Worm (Caenorhabditis elegans): ENCODE results near the gene apy-1.

apy-1 gene

DNA sequence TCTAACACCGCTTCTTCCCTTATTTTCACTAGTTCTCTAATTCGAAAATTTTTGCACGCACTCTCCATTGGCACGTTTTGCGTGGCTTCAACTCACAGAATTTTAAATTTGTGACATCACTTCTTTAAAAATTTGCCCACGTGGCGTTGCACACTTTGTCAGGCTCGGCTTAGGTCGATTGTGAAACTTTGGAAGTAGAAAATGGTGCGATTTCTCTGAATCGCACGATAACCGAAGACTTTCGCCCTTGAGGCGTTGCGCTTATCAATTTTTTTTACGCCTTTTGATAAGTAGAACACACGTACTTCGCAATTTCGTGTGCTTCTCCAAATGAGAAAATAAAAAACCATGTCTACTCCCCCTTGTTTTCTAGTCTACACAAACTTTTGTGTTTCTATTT lies 8.8 kb upstream of the apy-1 start:
- no peak for TF ChIP-seq jun-1 (tag; optimal IDR thresholded peaks at IDR 0.05)
- peak; percentile 92 for TF ChIP-seq elt-2 (tag; optimal IDR thresholded peaks at IDR 0.05)
- TF ChIP-seq pqm-1 (tag; optimal IDR thresholded peaks at IDR 0.05) = peak; percentile 75
- peak; percentile 46 for TF ChIP-seq mdl-1 (tag; optimal IDR thresholded peaks at IDR 0.05)
- TF ChIP-seq nfya-1 (tag; optimal IDR thresholded peaks at IDR 0.05; ENCODE audit: insufficient read depth) = peak; percentile 25
- TF ChIP-seq ceh-28 (tag; optimal IDR thresholded peaks at IDR 0.05) = no peak

DNA sequence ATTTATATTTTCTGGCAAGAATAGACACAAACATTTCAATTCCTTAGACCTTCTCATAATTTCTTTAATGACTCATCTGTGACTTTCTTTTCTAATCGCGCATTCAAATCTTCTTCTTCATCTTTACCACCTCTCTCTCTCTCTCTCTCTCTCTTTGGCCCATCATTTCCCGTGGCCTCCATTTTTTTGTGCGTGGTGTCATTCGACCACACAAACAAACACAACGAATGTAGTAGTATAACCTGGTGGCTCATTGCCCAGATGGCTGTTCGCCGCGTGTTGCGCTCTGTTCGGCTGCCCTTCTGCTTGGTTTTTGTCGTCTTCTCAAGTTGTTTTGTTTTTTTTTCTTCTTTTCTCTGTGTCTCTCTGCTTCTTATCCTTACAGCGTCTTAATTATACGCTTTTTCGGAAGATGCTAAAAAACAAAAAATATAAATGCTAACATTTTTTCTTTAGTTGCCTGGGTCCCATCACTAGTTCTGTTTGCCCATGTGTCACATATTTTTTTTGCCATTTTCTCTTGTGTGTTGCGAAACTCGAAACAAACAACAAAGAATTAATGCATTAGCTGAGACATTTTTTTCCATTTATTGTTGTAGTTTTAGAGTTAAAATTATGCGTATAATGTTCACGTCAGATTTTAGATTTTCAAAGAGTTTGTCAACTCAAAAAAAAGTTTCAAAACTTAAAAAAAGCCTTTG lies 8.1 kb upstream of the apy-1 start:
- TF ChIP-seq hmg-11 (tag; optimal IDR thresholded peaks at IDR 0.05) (peak; percentile 53), nhr-23 (tag; optimal IDR thresholded peaks at IDR 0.05) (peak; percentile 24), elt-1 (tag; optimal IDR thresholded peaks at IDR 0.05) (peak; percentile 25), lin-39 (tag; optimal IDR thresholded peaks at IDR 0.05) (peak; percentile 27), nhr-25 (tag; optimal IDR thresholded peaks at IDR 0.05) (peak; percentile 46), zag-1 (tag; optimal IDR thresholded peaks at IDR 0.05) (no peak)

DNA sequence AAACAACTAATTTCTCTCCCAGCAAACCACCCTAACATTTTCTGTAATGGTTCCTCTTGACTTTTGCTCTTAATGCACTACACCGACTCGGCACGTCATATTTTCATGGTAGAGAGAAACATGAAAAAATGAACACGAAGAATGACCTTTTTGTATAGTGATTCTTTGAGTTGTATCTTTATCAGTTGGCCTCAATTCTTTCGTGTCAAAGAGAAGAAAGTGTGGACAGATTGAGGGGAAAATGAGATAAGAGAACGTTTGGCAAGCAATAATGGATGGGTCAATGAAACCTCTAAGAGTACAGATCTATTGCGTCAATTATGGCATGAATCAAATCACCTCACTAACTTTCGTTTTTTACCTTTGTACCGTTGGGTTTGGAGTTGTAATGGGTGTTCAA lies 6.4 kb upstream of the apy-1 start:
- TF ChIP-seq nhr-76 (tag; optimal IDR thresholded peaks at IDR 0.05) = no peak
- TF ChIP-seq elt-2 (tag; optimal IDR thresholded peaks at IDR 0.05) = peak; percentile 91
- no peak for TF ChIP-seq unc-62 (GFP tag; optimal IDR thresholded peaks at IDR 0.05)
- no peak for TF ChIP-seq nhr-23 (tag; optimal IDR thresholded peaks at IDR 0.05)
- TF ChIP-seq ztf-4 (tag; optimal IDR thresholded peaks at IDR 0.05) = no peak
- TF ChIP-seq nfya-1 (tag; optimal IDR thresholded peaks at IDR 0.05; ENCODE audit: insufficient read depth) = no peak
- TF ChIP-seq nhr-25 (tag; optimal IDR thresholded peaks at IDR 0.05) = peak; percentile 39
- no peak for TF ChIP-seq elt-1 (tag; optimal IDR thresholded peaks at IDR 0.05)
- no peak for TF ChIP-seq R02D3.7 (tag; optimal IDR thresholded peaks at IDR 0.05)
- no peak for TF ChIP-seq nhr-43 (tag; optimal IDR thresholded peaks at IDR 0.05; ENCODE audit: poor library complexity, severe bottlenecking)
- TF ChIP-seq nhr-67 (tag; optimal IDR thresholded peaks at IDR 0.05) = no peak
- no peak for TF ChIP-seq daf-12 (tag; optimal IDR thresholded peaks at IDR 0.05)
- no peak for TF ChIP-seq eor-1 (tag; optimal IDR thresholded peaks at IDR 0.05)
- TF ChIP-seq elt-3 (tag; optimal IDR thresholded peaks at IDR 0.05) = peak in 1 of 3 experiments; percentile 59
- TF ChIP-seq fkh-2 (tag; optimal IDR thresholded peaks at IDR 0.05) = no peak
- peak; percentile 26 for TF ChIP-seq ceh-28 (tag; optimal IDR thresholded peaks at IDR 0.05)
- TF ChIP-seq ZK546.5 (tag; optimal IDR thresholded peaks at IDR 0.05) = no peak
- no peak for TF ChIP-seq nhr-28 (tag; optimal IDR thresholded peaks at IDR 0.05)
- peak; percentile 99 for TF ChIP-seq pqm-1 (tag; optimal IDR thresholded peaks at IDR 0.05)
- peak; percentile 17 for TF ChIP-seq jun-1 (tag; optimal IDR thresholded peaks at IDR 0.05)
- no peak for TF ChIP-seq sea-2 (GFP tag; optimal IDR thresholded peaks at IDR 0.05)
- TF ChIP-seq ceh-82 (tag; optimal IDR thresholded peaks at IDR 0.05) = no peak

DNA sequence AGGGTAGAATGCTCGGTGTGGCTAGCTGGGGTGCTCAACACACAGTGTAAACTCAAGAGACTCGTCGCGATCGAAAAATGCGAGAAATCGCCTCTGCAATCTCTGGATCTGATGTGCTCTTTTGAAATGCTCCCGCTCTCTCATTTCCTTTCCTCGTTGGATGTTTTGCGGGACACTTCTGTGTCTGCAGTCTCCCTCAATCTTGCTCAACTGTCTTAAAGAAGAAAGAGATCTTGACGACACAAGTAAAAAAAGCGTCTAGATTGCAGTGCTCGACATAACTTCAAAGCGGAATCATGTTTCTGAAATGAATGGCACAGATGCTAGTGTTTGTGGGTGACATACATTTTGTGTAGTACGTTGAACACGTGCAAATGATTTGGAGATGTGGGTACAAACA lies 4.1 kb upstream of the apy-1 start:
- TF ChIP-seq pha-4 (tag; optimal IDR thresholded peaks at IDR 0.05) = peak; percentile 24
- TF ChIP-seq nhr-237 (tag; optimal IDR thresholded peaks at IDR 0.05) = no peak
- TF ChIP-seq nhr-25 (tag; optimal IDR thresholded peaks at IDR 0.05) = no peak

DNA sequence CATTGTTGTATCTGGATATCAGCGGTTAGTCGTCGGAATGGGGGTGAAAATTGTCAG lies 3.9 kb upstream of the apy-1 start, which contains the start of the genes unc-98 and F08C6.18:
unc-98 (minus strand) TSS at position 48 of the 57 bp plus-strand sequence.
F08C6.18 (minus strand) TSS at position 57 of the 57 bp plus-strand sequence.
- TF ChIP-seq ceh-9 (tag; optimal IDR thresholded peaks at IDR 0.05) = no peak
- no peak for TF ChIP-seq egl-5 (tag; optimal IDR thresholded peaks at IDR 0.05)
- TF ChIP-seq nhr-23 (tag; optimal IDR thresholded peaks at IDR 0.05) = no peak
- TF ChIP-seq nhr-43 (tag; optimal IDR thresholded peaks at IDR 0.05; ENCODE audit: poor library complexity, severe bottlenecking) = no peak
- TF ChIP-seq nhr-12 (tag; optimal IDR thresholded peaks at IDR 0.05) = no peak
- TF ChIP-seq pqm-1 (tag; optimal IDR thresholded peaks at IDR 0.05) = no peak
- TF ChIP-seq sea-2 (GFP tag; optimal IDR thresholded peaks at IDR 0.05) = no peak
- TF ChIP-seq skn-1 (tag; optimal IDR thresholded peaks at IDR 0.05) = no peak
- TF ChIP-seq unc-62 (GFP tag; optimal IDR thresholded peaks at IDR 0.05) = no peak
- no peak for TF ChIP-seq elt-1 (tag; optimal IDR thresholded peaks at IDR 0.05)
- no peak for TF ChIP-seq eor-1 (tag; optimal IDR thresholded peaks at IDR 0.05)
- TF ChIP-seq lin-39 (tag; optimal IDR thresholded peaks at IDR 0.05) = no peak
- no peak for TF ChIP-seq R02D3.7 (tag; optimal IDR thresholded peaks at IDR 0.05)
- no peak for TF ChIP-seq nhr-77 (tag; optimal IDR thresholded peaks at IDR 0.05)
- no peak for TF ChIP-seq ZK546.5 (tag; optimal IDR thresholded peaks at IDR 0.05)
- TF ChIP-seq ceh-82 (tag; optimal IDR thresholded peaks at IDR 0.05) = no peak
- no peak for TF ChIP-seq ceh-16 (tag; optimal IDR thresholded peaks at IDR 0.05)
- TF ChIP-seq hmg-11 (tag; optimal IDR thresholded peaks at IDR 0.05) = no peak
- no peak for TF ChIP-seq ama-1 (optimal IDR thresholded peaks at IDR 0.05)

Measured in whole organism, L3 larva.